Worm (Caenorhabditis elegans) whole organism, L3 larva: Measurements from ENCODE around the gene cutl-4.

Experiments
- R02D3.7 ChIP-seq: fragments of 150-350 bp; optimal IDR thresholded peaks from 2 replicates; lab custom pipeline; 2014; ENCODE audit warnings: missing biosample characterization, missing genetic modification characterization
- ZK546.5 ChIP-seq: sonication (generic microtip); optimal IDR thresholded peaks from 2 replicates; lab custom pipeline; 2017; ENCODE audit warnings: missing biosample characterization, missing genetic modification characterization
- ama-1 ChIP-seq: fragments of 150-350 bp; optimal IDR thresholded peaks from 2 replicates; lab custom pipeline; 2018
- ceh-28 ChIP-seq: fragments of 150-350 bp; optimal IDR thresholded peaks from 2 replicates; lab custom pipeline; 2014; ENCODE audit warnings: missing biosample characterization, missing genetic modification reagents, missing genetic modification characterization
- ceh-82 ChIP-seq: fragments of 150-350 bp; optimal IDR thresholded peaks from 2 replicates; lab custom pipeline; 2014; ENCODE audit warnings: missing biosample characterization, missing genetic modification characterization
- daf-12 ChIP-seq: fragments of 150-350 bp; optimal IDR thresholded peaks from 2 replicates; lab custom pipeline; 2014; ENCODE audit warnings: missing biosample characterization, missing genetic modification reagents, missing genetic modification characterization
- egl-27 ChIP-seq: sonication (generic microtip); optimal IDR thresholded peaks from 4 replicates; lab custom pipeline; 2017; ENCODE audit warnings: missing biosample characterization, missing genetic modification reagents, missing genetic modification characterization
- egl-5 ChIP-seq: fragments of 150-350 bp; optimal IDR thresholded peaks from 2 replicates; lab custom pipeline; 2017; ENCODE audit warnings: missing biosample characterization, missing genetic modification reagents, missing genetic modification characterization, inconsistent platforms
- elt-1 ChIP-seq: fragments of 150-350 bp; optimal IDR thresholded peaks from 2 replicates; lab custom pipeline; 2014; ENCODE audit warnings: missing biosample characterization, missing genetic modification characterization
- elt-2 ChIP-seq: sonication (generic microtip); optimal IDR thresholded peaks from 2 replicates; lab custom pipeline; 2016; ENCODE audit warnings: missing genetic modification reagents, mild to moderate bottlenecking, missing genetic modification characterization, missing compliant biosample characterization
- elt-3 ChIP-seq, 3 experiments: fragments of 150-350 bp in 1 of 3; sonication (generic microtip) in 2 of 3; optimal IDR thresholded peaks; 2 replicates in 2 of 3; 4 replicates in 1 of 3; lab custom pipeline; 2014 to 2017; ENCODE audit warnings: missing biosample characterization in 3 of 3, missing genetic modification characterization in 3 of 3
- eor-1 ChIP-seq, 2 experiments: fragments of 150-350 bp; optimal IDR thresholded peaks; 2 replicates each; lab custom pipeline; 2014 to 2018; ENCODE audit warnings: missing biosample characterization in 2 of 2, missing genetic modification characterization in 2 of 2
- fkh-2 ChIP-seq: fragments of 150-350 bp; optimal IDR thresholded peaks from 2 replicates; lab custom pipeline; 2014; ENCODE audit warnings: missing biosample characterization, missing genetic modification reagents, missing genetic modification characterization
- fos-1 ChIP-seq: fragments of 150-350 bp; optimal IDR thresholded peaks from 2 replicates; lab custom pipeline; 2014; ENCODE audit warnings: missing biosample characterization, missing genetic modification characterization
- hmg-11 ChIP-seq: sonication (generic microtip); optimal IDR thresholded peaks from 2 replicates; lab custom pipeline; 2016; ENCODE audit warnings: missing genetic modification characterization, missing compliant biosample characterization
- jun-1 ChIP-seq: fragments of 150-350 bp; optimal IDR thresholded peaks from 2 replicates; lab custom pipeline; 2014; ENCODE audit warnings: missing biosample characterization, missing genetic modification reagents, missing genetic modification characterization
- lin-15B ChIP-seq: fragments of 150-350 bp; optimal IDR thresholded peaks from 2 replicates; lab custom pipeline; 2014; ENCODE audit warnings: missing biosample characterization, missing genetic modification characterization
- lin-39 ChIP-seq: fragments of 150-350 bp; optimal IDR thresholded peaks from 2 replicates; lab custom pipeline; 2018; ENCODE audit warnings: missing biosample characterization, missing genetic modification reagents, missing genetic modification characterization
- mml-1 ChIP-seq: fragments of 150-350 bp; sonication (generic microtip); optimal IDR thresholded peaks from 3 replicates; lab custom pipeline; 2014; ENCODE audit warnings: missing biosample characterization, missing genetic modification characterization
- nfya-1 ChIP-seq: sonication (generic microtip); optimal IDR thresholded peaks from 2 replicates; lab custom pipeline; 2017; ENCODE audit warnings: missing genetic modification characterization, mild to moderate bottlenecking, missing compliant biosample characterization, antibody characterized with exemption, moderate library complexity; ENCODE audit not compliant: insufficient read depth
- nhr-25 ChIP-seq: sonication (generic microtip); optimal IDR thresholded peaks from 2 replicates; lab custom pipeline; 2017; ENCODE audit warnings: missing biosample characterization, missing genetic modification characterization
- nhr-28 ChIP-seq: fragments of 150-350 bp; optimal IDR thresholded peaks from 2 replicates; lab custom pipeline; 2014; ENCODE audit warnings: missing biosample characterization, missing genetic modification characterization
- nhr-43 ChIP-seq: sonication (generic microtip); optimal IDR thresholded peaks from 2 replicates; lab custom pipeline; 2016; ENCODE audit warnings: mild to moderate bottlenecking, missing genetic modification characterization, missing compliant biosample characterization; ENCODE audit not compliant: poor library complexity, severe bottlenecking
- nhr-67 ChIP-seq: fragments of 150-350 bp; optimal IDR thresholded peaks from 2 replicates; lab custom pipeline; 2014; ENCODE audit warnings: missing biosample characterization, missing genetic modification characterization
- nhr-76 ChIP-seq: fragments of 150-350 bp; sonication (generic microtip); optimal IDR thresholded peaks from 5 replicates; lab custom pipeline; 2014; ENCODE audit warnings: missing biosample characterization, missing genetic modification characterization
- nhr-77 ChIP-seq: fragments of 150-350 bp; optimal IDR thresholded peaks from 2 replicates; lab custom pipeline; 2014; ENCODE audit warnings: missing biosample characterization, missing genetic modification characterization
- pha-4 ChIP-seq: fragments of 150-350 bp; optimal IDR thresholded peaks from 2 replicates; lab custom pipeline; 2014; ENCODE audit warnings: missing biosample characterization, missing genetic modification reagents, missing genetic modification characterization
- pqm-1 ChIP-seq: fragments of 150-350 bp; optimal IDR thresholded peaks from 2 replicates; lab custom pipeline; 2017; ENCODE audit warnings: missing biosample characterization, missing genetic modification characterization, inconsistent platforms
- snpc-4 ChIP-seq: fragments of 150-350 bp; optimal IDR thresholded peaks from 2 replicates; lab custom pipeline; 2014; ENCODE audit warnings: missing biosample characterization, missing genetic modification characterization
- tbx-2 ChIP-seq: sonication (generic microtip); optimal IDR thresholded peaks from 2 replicates; lab custom pipeline; 2016; ENCODE audit warnings: mild to moderate bottlenecking, missing genetic modification characterization, missing compliant biosample characterization
- unc-39 ChIP-seq: sonication (generic microtip); optimal IDR thresholded peaks from 4 replicates; lab custom pipeline; 2017; ENCODE audit warnings: missing biosample characterization, missing genetic modification characterization
- unc-62 ChIP-seq: fragments of 150-350 bp; sonication (generic microtip); optimal IDR thresholded peaks from 4 replicates; lab custom pipeline; 2014; ENCODE audit warnings: missing biosample characterization, missing genetic modification reagents, missing genetic modification characterization
- ztf-11 ChIP-seq: fragments of 150-350 bp; optimal IDR thresholded peaks from 2 replicates; lab custom pipeline; 2014; ENCODE audit warnings: missing biosample characterization, missing genetic modification characterization
- ztf-4 ChIP-seq: fragments of 150-350 bp; optimal IDR thresholded peaks from 2 replicates; lab custom pipeline; 2014; ENCODE audit warnings: missing biosample characterization, missing genetic modification characterization

cutl-4 gene

ce11 chrV:17739801-17740200 lies at the start of gene cutl-4:
Gene cutl-4, minus strand, starts transcription at chrV:17739901.
- TF ChIP-seq fkh-2 (tag; lab: Kevin White, UChicago) (no peak), ZK546.5 (tag; lab: Kevin White, UChicago) (no peak), R02D3.7 (tag; lab: Kevin White, UChicago) (no peak), hmg-11 (tag; lab: Kevin White, UChicago) (no peak), pqm-1 (tag; lab: Kevin White, UChicago) (no peak), snpc-4 (tag; lab: Kevin White, UChicago) (no peak), nhr-28 (no peak), nfya-1 (tag; lab: Kevin White, UChicago) (no peak), jun-1 (tag; lab: Kevin White, UChicago) (no peak), unc-62 (GFP tag; lab: Kevin White, UChicago) (no peak), lin-39 (tag; lab: Kevin White, UChicago) (no peak), ztf-4 (tag; lab: Kevin White, UChicago) (no peak), ama-1 (lab: Kevin White, UChicago) (no peak), egl-27 (tag; lab: Kevin White, UChicago) (no peak), eor-1 (tag; optimal IDR thresholded peaks at IDR 0.05; lab: Kevin White, UChicago) (no peak)

- TF ChIP-seq mml-1 (no peak), nhr-76 (tag; lab: Kevin White, UChicago) (no peak)
Observed at ce11 chrV:17784363-17784762, 44.7 kb upstream of the cutl-4 start.

- no peak for TF ChIP-seq ceh-82
- no peak for TF ChIP-seq jun-1 (tag; lab: Kevin White, UChicago)
- TF ChIP-seq fos-1, result no peak
- TF ChIP-seq ceh-28 (tag; lab: Kevin White, UChicago), result no peak
- no peak for TF ChIP-seq elt-1 (tag; lab: Kevin White, UChicago)
- no peak for TF ChIP-seq nhr-43 (tag; lab: Kevin White, UChicago)
- no peak for TF ChIP-seq ZK546.5 (tag; lab: Kevin White, UChicago)
- no peak for TF ChIP-seq elt-3 (tag; optimal IDR thresholded peaks at IDR 0.05; lab: Kevin White, UChicago)
- no peak for TF ChIP-seq pqm-1 (tag; lab: Kevin White, UChicago)
Observed at ce11 chrV:17783542-17783941, 43.8 kb upstream of the cutl-4 start, which contains the start of gene srab-12. Gene srab-12, minus strand, starts transcription at chrV:17783642.

- TF ChIP-seq mml-1 (no peak), unc-39 (tag; lab: Kevin White, UChicago) (no peak), fkh-2 (tag; lab: Kevin White, UChicago) (no peak), nfya-1 (tag; lab: Kevin White, UChicago) (no peak), elt-2 (peak; percentile 81), ztf-11 (tag; lab: Kevin White, UChicago) (no peak), nhr-77 (tag; lab: Kevin White, UChicago) (no peak), eor-1 (tag; optimal IDR thresholded peaks at IDR 0.05; lab: Kevin White, UChicago) (no peak), nhr-67 (no peak), nhr-25 (no peak), ceh-82 (no peak), daf-12 (tag; lab: Kevin White, UChicago) (no peak), pha-4 (tag; lab: Kevin White, UChicago) (peak; percentile 1), pqm-1 (tag; lab: Kevin White, UChicago) (peak; percentile 5), tbx-2 (tag; lab: Kevin White, UChicago) (no peak), egl-5 (tag; lab: Kevin White, UChicago) (no peak), lin-15B (tag; lab: Kevin White, UChicago) (no peak)
Observed at ce11 chrV:17780285-17780684, 40.6 kb upstream of the cutl-4 start.

ce11 chrV:17777624-17778023 lies 37.9 kb upstream of the cutl-4 start, which contains the start of gene C47A10.12:
Gene C47A10.12, plus strand, starts transcription at chrV:17777924.
- TF ChIP-seq jun-1 (tag; lab: Kevin White, UChicago) (no peak), mml-1 (no peak), elt-1 (tag; lab: Kevin White, UChicago) (no peak)
- TF ChIP-seq, all 47 proteins: peak for 0
